Worm (Caenorhabditis elegans): ENCODE results near the gene sre-15.

ce11 chrIV:12207454-12207853, 37.2 kb downstream of the sre-15 start:
- TF ChIP-seq unc-55 (GFP tag; optimal IDR thresholded peaks at IDR 0.05) (no peak), nhr-77 (tag; optimal IDR thresholded peaks at IDR 0.05) (no peak), R02D3.7 (tag; optimal IDR thresholded peaks at IDR 0.05) (no peak)

All from whole organism, L2 larva.